Worm (Caenorhabditis elegans) whole organism, late embryonic: ENCODE data around the gene F54B11.9.

Source experiments
- C38D4.7 ChIP-seq: fragments of 200-800 bp; sonication (Bioruptor generic); optimal IDR thresholded peaks from 2 replicates; lab custom pipeline; 2018; ENCODE audit warnings: mild to moderate bottlenecking, missing genetic modification characterization, moderate library complexity, missing compliant biosample characterization
- ceh-48 ChIP-seq: sonication (generic microtip); optimal IDR thresholded peaks from 2 replicates; lab custom pipeline; 2016; ENCODE audit warnings: missing genetic modification characterization, inconsistent platforms, missing compliant biosample characterization
- ceh-9 ChIP-seq: sonication (generic microtip); optimal IDR thresholded peaks from 2 replicates; lab custom pipeline; 2016; ENCODE audit warnings: mild to moderate bottlenecking, missing genetic modification characterization, inconsistent platforms, missing compliant biosample characterization
- dve-1 ChIP-seq: sonication (generic microtip); optimal IDR thresholded peaks from 2 replicates; lab custom pipeline; 2017; ENCODE audit warnings: antibody characterized with exemption, mild to moderate bottlenecking, missing genetic modification characterization, missing compliant biosample characterization
- fkh-10 ChIP-seq: fragments of 150-350 bp; optimal IDR thresholded peaks from 2 replicates; lab custom pipeline; 2014; ENCODE audit warnings: missing biosample characterization, missing genetic modification reagents, missing genetic modification characterization
- lim-6 ChIP-seq: sonication (generic microtip); optimal IDR thresholded peaks from 2 replicates; lab custom pipeline; 2016; ENCODE audit warnings: missing genetic modification characterization, missing compliant biosample characterization
- lin-11 ChIP-seq: fragments of 200-800 bp; sonication (Bioruptor generic); optimal IDR thresholded peaks from 2 replicates; lab custom pipeline; 2018; ENCODE audit warnings: mild to moderate bottlenecking, missing genetic modification characterization, missing compliant biosample characterization
- pha-4 ChIP-seq: fragments of 150-350 bp; optimal IDR thresholded peaks from 2 replicates; lab custom pipeline; 2018; ENCODE audit warnings: missing biosample characterization, missing genetic modification reagents, missing genetic modification characterization
- pqm-1 ChIP-seq: sonication (generic microtip); optimal IDR thresholded peaks from 2 replicates; lab custom pipeline; 2016; ENCODE audit warnings: missing genetic modification characterization, missing compliant biosample characterization
- sdc-2 ChIP-seq: sonication (generic microtip); optimal IDR thresholded peaks from 2 replicates; lab custom pipeline; 2016; ENCODE audit warnings: missing genotype, missing genetic modification characterization, missing compliant biosample characterization
- tbx-7 ChIP-seq: sonication (generic microtip); optimal IDR thresholded peaks from 2 replicates; lab custom pipeline; 2016; ENCODE audit warnings: missing genotype, missing genetic modification characterization, missing compliant biosample characterization

DNA sequence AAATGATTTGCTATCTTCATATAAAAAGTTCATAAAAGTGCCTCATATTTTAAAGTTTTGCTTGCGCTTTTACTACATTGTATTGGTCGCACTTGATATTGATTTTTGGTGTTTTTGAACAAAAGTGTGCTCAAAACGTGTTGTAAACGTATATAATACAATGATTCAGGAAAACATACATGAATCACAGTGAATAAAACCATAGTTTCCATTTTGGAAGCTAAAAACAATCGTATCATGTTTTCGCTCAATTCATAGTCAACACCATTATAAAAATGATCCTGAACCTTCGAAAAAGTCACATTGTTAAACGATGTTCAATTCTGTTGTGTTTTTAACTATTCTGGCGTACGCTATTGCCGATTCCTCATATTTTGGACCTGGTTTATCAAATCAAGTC lies 41.9 kb downstream of the F54B11.9 start, which contains the start of gene C40C9.3:
- TF ChIP-seq lim-6 (tag; lab: Kevin White, UChicago) (no peak), dve-1 (tag; lab: Kevin White, UChicago) (no peak), fkh-10 (GFP tag; lab: Kevin White, UChicago) (no peak), tbx-7 (tag; lab: Kevin White, UChicago) (no peak), pha-4 (no peak), ceh-48 (no peak), ceh-9 (tag; lab: Kevin White, UChicago) (no peak), pqm-1 (no peak), C38D4.7 (no peak), sdc-2 (no peak), lin-11 (tag; lab: Kevin White, UChicago) (no peak)
